Worm (Caenorhabditis elegans) whole organism, L1 larva: ENCODE data around the gene xdh-1.

Experiments used
- aha-1 ChIP-seq: fragments of 150-350 bp; optimal IDR thresholded peaks from 2 replicates; lab custom pipeline; 2014; ENCODE audit warnings: missing biosample characterization, missing genetic modification characterization
- snpc-4 ChIP-seq: fragments of 150-350 bp; optimal IDR thresholded peaks from 2 replicates; lab custom pipeline; 2014; ENCODE audit warnings: missing biosample characterization, missing genetic modification characterization

- TF ChIP-seq snpc-4 (tag; lab: Kevin White, UChicago) (no peak), aha-1 (tag; lab: Kevin White, UChicago) (no peak)
Measured at ce11 chrIV:14365837-14366378, 46.8 kb downstream of the xdh-1 start.
